Worm (Caenorhabditis elegans) whole organism, L4 larva: ENCODE results near the gene Y50E8A.6.
A peak's percentile ranks its signal among the peaks of the same experiment; 100 is the strongest.

ENCODE experiments used
- D1046.2 ChIP-seq: fragments of 200-800 bp; sonication (Bioruptor generic); IDR thresholded peaks from 2 replicates; pipeline ENCODE4 v1.3.6; 2022; ENCODE audit warnings: missing genetic modification characterization, missing compliant biosample characterization
- F10B5.3 ChIP-seq: sonication (generic microtip); optimal IDR thresholded peaks from 2 replicates; lab custom pipeline; 2016; ENCODE audit warnings: mild to moderate bottlenecking, missing genetic modification characterization, missing compliant biosample characterization
- F26F4.8 ChIP-seq: fragments of 200-800 bp; sonication (Bioruptor generic); conservative IDR thresholded peaks from 2 replicates; pipeline ENCODE4 v1.3.6; 2022; ENCODE audit warnings: missing genetic modification characterization, missing compliant biosample characterization
- F49E8.2 ChIP-seq: sonication (generic microtip); optimal IDR thresholded peaks from 2 replicates; lab custom pipeline; 2016; ENCODE audit warnings: missing compliant biosample characterization, mild to moderate bottlenecking, missing genetic modification characterization, borderline replicate concordance
- Y105C5A.15 ChIP-seq: fragments of 200-800 bp; sonication (Bioruptor generic); IDR thresholded peaks from 2 replicates; pipeline ENCODE4 v1.3.6; 2022; ENCODE audit warnings: missing genetic modification characterization, missing compliant biosample characterization
- Y48G9A.11 ChIP-seq: fragments of 200-800 bp; sonication (Bioruptor generic); IDR thresholded peaks from 2 replicates; pipeline ENCODE4 v1.3.6; 2022; ENCODE audit warnings: missing genetic modification reagents, missing genetic modification characterization, missing compliant biosample characterization
- Y75B8A.6 ChIP-seq: fragments of 200-800 bp; sonication (Bioruptor generic); IDR thresholded peaks from 2 replicates; pipeline ENCODE4 v1.3.6; 2022; ENCODE audit warnings: missing genetic modification reagents, missing genetic modification characterization, missing compliant biosample characterization
- aha-1 ChIP-seq: fragments of 150-350 bp; peaks from one replicate; lab custom pipeline; 2014; ENCODE audit warnings: missing biosample characterization, missing genetic modification characterization
- attf-4 ChIP-seq: sonication (generic microtip); optimal IDR thresholded peaks from 3 replicates; lab custom pipeline; 2017; ENCODE audit warnings: missing biosample characterization, missing genetic modification characterization
- ceh-32 ChIP-seq: sonication (generic microtip); optimal IDR thresholded peaks from 2 replicates; lab custom pipeline; 2016; ENCODE audit warnings: mild to moderate bottlenecking, missing genetic modification characterization, missing compliant biosample characterization; ENCODE audit not compliant: poor library complexity
- ceh-44 ChIP-seq: fragments of 200-800 bp; sonication (Bioruptor generic); IDR thresholded peaks from 2 replicates; pipeline ENCODE4 v1.3.6; 2022; ENCODE audit warnings: missing genetic modification reagents, missing genetic modification characterization, missing compliant biosample characterization
- ceh-62 ChIP-seq: sonication (generic microtip); optimal IDR thresholded peaks from 2 replicates; lab custom pipeline; 2017; ENCODE audit warnings: missing biosample characterization, missing genetic modification characterization
- daf-19 ChIP-seq: fragments of 200-800 bp; sonication (Bioruptor generic); conservative IDR thresholded peaks from 2 replicates; pipeline ENCODE4 v1.3.6; 2022; ENCODE audit warnings: missing genetic modification characterization, missing compliant biosample characterization
- dmd-9 ChIP-seq: fragments of 200-800 bp; sonication (Bioruptor generic); IDR thresholded peaks from 2 replicates; pipeline ENCODE4 v1.3.6; 2022; ENCODE audit warnings: missing genetic modification reagents, missing genetic modification characterization, missing compliant biosample characterization
- dpl-1 ChIP-seq: fragments of 150-350 bp; optimal IDR thresholded peaks from 2 replicates; lab custom pipeline; 2014; ENCODE audit warnings: missing biosample characterization, missing genetic modification reagents, missing genetic modification characterization
- duxl-1 ChIP-seq: sonication (generic microtip); optimal IDR thresholded peaks from 2 replicates; lab custom pipeline; 2016; ENCODE audit warnings: mild to moderate bottlenecking, missing genetic modification characterization, moderate library complexity, missing compliant biosample characterization; ENCODE audit not compliant: poor library complexity
- dve-1 ChIP-seq: sonication (generic microtip); optimal IDR thresholded peaks from 2 replicates; lab custom pipeline; 2017; ENCODE audit warnings: antibody characterized with exemption, mild to moderate bottlenecking, missing genetic modification characterization, missing compliant biosample characterization; ENCODE audit not compliant: insufficient read depth
- egl-27 ChIP-seq: sonication (generic microtip); optimal IDR thresholded peaks from 3 replicates; lab custom pipeline; 2017; ENCODE audit warnings: missing biosample characterization, missing genetic modification reagents, missing genetic modification characterization
- egl-43 ChIP-seq: fragments of 200-800 bp; sonication (Bioruptor generic); IDR thresholded peaks from 2 replicates; pipeline ENCODE4 v1.3.6; 2022; ENCODE audit warnings: missing genetic modification reagents, missing genetic modification characterization, missing compliant biosample characterization
- gei-8 ChIP-seq: fragments of 200-800 bp; sonication (Bioruptor generic); optimal IDR thresholded peaks from 2 replicates; lab custom pipeline; 2018; ENCODE audit warnings: mild to moderate bottlenecking, missing genetic modification characterization, missing compliant biosample characterization
- hif-1 ChIP-seq, 2 experiments: sonication (generic microtip); optimal IDR thresholded peaks; 2 replicates each; lab custom pipeline; 2016 to 2017; ENCODE audit warnings: missing compliant biosample characterization in 2 of 2, missing genetic modification characterization in 2 of 2, missing genetic modification reagents in 2 of 2, missing genotype in 2 of 2, mild to moderate bottlenecking in 1 of 2
- hlh-30 ChIP-seq: sonication (generic microtip); optimal IDR thresholded peaks from 2 replicates; lab custom pipeline; 2017; ENCODE audit warnings: antibody characterized with exemption, mild to moderate bottlenecking, missing genetic modification characterization, missing compliant biosample characterization; ENCODE audit not compliant: insufficient read depth
- hmg-1.1 ChIP-seq: fragments of 200-800 bp; sonication (Bioruptor generic); IDR thresholded peaks from 2 replicates; pipeline ENCODE4 v1.3.6; 2022; ENCODE audit warnings: missing genetic modification reagents, missing genetic modification characterization, missing compliant biosample characterization
- lin-13 ChIP-seq: fragments of 150-350 bp; optimal IDR thresholded peaks from 2 replicates; lab custom pipeline; 2014; ENCODE audit warnings: missing biosample characterization, missing genetic modification reagents, missing genetic modification characterization
- lin-38 ChIP-seq: fragments of 200-800 bp; sonication (Bioruptor generic); IDR thresholded peaks from 2 replicates; pipeline ENCODE4 v1.3.6; 2022; ENCODE audit warnings: missing genetic modification reagents, missing genetic modification characterization, missing compliant biosample characterization
- lin-39 ChIP-seq: fragments of 150-350 bp; optimal IDR thresholded peaks from 2 replicates; lab custom pipeline; 2014; ENCODE audit warnings: missing biosample characterization, missing genetic modification reagents, missing genetic modification characterization
- madf-5 ChIP-seq, 2 experiments: fragments of 200-800 bp; sonication (Bioruptor generic); IDR thresholded peaks; 2 replicates each; pipeline ENCODE4 v1.3.6; 2022; ENCODE audit warnings: missing compliant biosample characterization in 2 of 2, missing genetic modification characterization in 2 of 2
- mxl-2 ChIP-seq: fragments of 200-800 bp; sonication (Bioruptor generic); conservative IDR thresholded peaks from 2 replicates; pipeline ENCODE4 v1.3.6; 2022; ENCODE audit warnings: missing genetic modification reagents, missing genetic modification characterization, missing compliant biosample characterization
- nhr-102 ChIP-seq: sonication (generic microtip); optimal IDR thresholded peaks from 2 replicates; lab custom pipeline; 2016; ENCODE audit warnings: mild to moderate bottlenecking, missing genetic modification characterization, moderate library complexity, missing compliant biosample characterization
- nhr-11 ChIP-seq: fragments of 150-350 bp; optimal IDR thresholded peaks from 2 replicates; lab custom pipeline; 2014; ENCODE audit warnings: missing biosample characterization, missing genetic modification characterization
- nhr-111 ChIP-seq: fragments of 200-800 bp; sonication (Bioruptor generic); optimal IDR thresholded peaks from 2 replicates; lab custom pipeline; 2018; ENCODE audit warnings: mild to moderate bottlenecking, missing genetic modification characterization, missing compliant biosample characterization
- nhr-25 ChIP-seq: sonication (generic microtip); optimal IDR thresholded peaks from 2 replicates; lab custom pipeline; 2017; ENCODE audit warnings: missing genetic modification characterization, mild to moderate bottlenecking, missing compliant biosample characterization, antibody characterized with exemption, moderate library complexity, borderline replicate concordance; ENCODE audit not compliant: insufficient read depth
- nhr-41 ChIP-seq: fragments of 200-800 bp; sonication (Bioruptor generic); IDR thresholded peaks from 2 replicates; pipeline ENCODE4 v1.3.6; 2022; ENCODE audit warnings: missing genetic modification reagents, missing genetic modification characterization, missing compliant biosample characterization
- nhr-48 ChIP-seq: sonication (generic microtip); optimal IDR thresholded peaks from 2 replicates; lab custom pipeline; 2016; ENCODE audit warnings: mild to moderate bottlenecking, missing genetic modification characterization, missing compliant biosample characterization
- nhr-76 ChIP-seq: fragments of 150-350 bp; optimal IDR thresholded peaks from 2 replicates; lab custom pipeline; 2014; ENCODE audit warnings: missing biosample characterization, missing genetic modification characterization
- nhr-77 ChIP-seq: fragments of 150-350 bp; optimal IDR thresholded peaks from 2 replicates; lab custom pipeline; 2014; ENCODE audit warnings: missing biosample characterization, missing genetic modification characterization
- pha-4 ChIP-seq, 2 experiments: fragments of 150-350 bp in 1 of 2; fragments of 200-800 bp in 1 of 2; sonication (Bioruptor generic) in 1 of 2; IDR thresholded peaks in 1 of 2; optimal IDR thresholded peaks in 1 of 2; 2 replicates each; pipeline versions ENCODE4 v1.3.6 to Lab custom; 2014 to 2022; ENCODE audit warnings: missing genetic modification characterization in 2 of 2, missing genetic modification reagents in 2 of 2, missing biosample characterization in 1 of 2, missing compliant biosample characterization in 1 of 2
- php-3 ChIP-seq: fragments of 200-800 bp; sonication (Bioruptor generic); IDR thresholded peaks from 2 replicates; pipeline ENCODE4 v1.3.6; 2022; ENCODE audit warnings: missing genetic modification reagents, missing genetic modification characterization, missing compliant biosample characterization
- sdz-12 ChIP-seq: fragments of 200-800 bp; sonication (Bioruptor generic); optimal IDR thresholded peaks from 2 replicates; lab custom pipeline; 2018; ENCODE audit warnings: mild to moderate bottlenecking, missing genetic modification characterization, missing compliant biosample characterization
- spr-1 ChIP-seq: sonication (generic microtip); optimal IDR thresholded peaks from 2 replicates; lab custom pipeline; 2016; ENCODE audit warnings: mild to moderate bottlenecking, missing genetic modification characterization, missing compliant biosample characterization
- unc-62 ChIP-seq, 3 experiments: fragments of 150-350 bp in 1 of 3; sonication (generic microtip); optimal IDR thresholded peaks in 2 of 3; peaks in 1 of 3; 1 replicate in 1 of 3; 2 replicates in 2 of 3; lab custom pipeline; 2014 to 2017; ENCODE audit warnings: missing biosample characterization in 3 of 3, missing genetic modification characterization in 3 of 3, missing genetic modification reagents in 3 of 3, missing genotype in 1 of 3
- zfp-2 ChIP-seq: sonication (generic microtip); optimal IDR thresholded peaks from 2 replicates; lab custom pipeline; 2016; ENCODE audit warnings: mild to moderate bottlenecking, missing genetic modification characterization, missing compliant biosample characterization
- zip-2 ChIP-seq: fragments of 150-350 bp; optimal IDR thresholded peaks from 2 replicates; lab custom pipeline; 2014; ENCODE audit warnings: missing biosample characterization, missing genetic modification characterization
- ztf-7 ChIP-seq: fragments of 150-350 bp; optimal IDR thresholded peaks from 2 replicates; lab custom pipeline; 2014; ENCODE audit warnings: missing biosample characterization, missing genetic modification characterization

The Y50E8A.6 gene

DNA sequence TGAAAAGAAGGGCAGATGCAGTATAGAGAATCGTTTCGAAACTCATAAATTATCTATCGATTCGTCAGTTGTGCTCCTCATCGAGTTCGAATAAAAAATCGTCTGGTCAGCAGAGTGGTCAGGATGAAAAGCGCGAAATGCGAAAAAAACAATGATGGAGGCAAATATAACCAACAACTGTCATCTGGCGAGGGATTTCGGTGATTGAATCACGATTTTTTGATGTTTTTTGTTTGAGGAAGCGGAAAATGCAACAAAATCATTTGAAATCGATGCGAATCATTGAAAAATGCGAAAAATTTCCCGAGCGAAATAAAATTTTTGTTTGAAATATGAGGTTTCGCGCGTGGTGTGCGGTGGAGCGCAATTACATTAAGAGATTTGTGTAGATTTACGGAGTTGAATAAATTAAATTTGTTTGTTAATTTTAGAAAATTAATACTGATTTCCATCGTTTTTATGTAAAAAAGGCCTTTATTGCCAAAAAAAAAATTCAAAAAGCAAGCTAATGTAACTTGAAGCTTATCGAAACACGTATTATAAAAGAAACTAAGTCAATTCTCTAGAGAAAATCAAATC is 6.9 kb downstream of the Y50E8A.6 start, which contains the start of gene unc-61 (continued):
- no peak for TF ChIP-seq mxl-2 (GFP tag; lab: Robert Waterston, UW)
- TF ChIP-seq spr-1 (tag; lab: Kevin White, UChicago) = no peak
- no peak for TF ChIP-seq Y75B8A.6
- peak; percentile 89 for TF ChIP-seq aha-1
- TF ChIP-seq dve-1 (tag; lab: Kevin White, UChicago) = no peak
- TF ChIP-seq php-3 (GFP tag; lab: Robert Waterston, UW) = no peak
- TF ChIP-seq egl-43 (GFP tag; lab: Robert Waterston, UW) = no peak
- TF ChIP-seq ceh-44 (GFP tag; lab: Robert Waterston, UW) = no peak
- no peak for TF ChIP-seq lin-39
- TF ChIP-seq ztf-7 (tag; lab: Kevin White, UChicago) = no peak
- no peak for TF ChIP-seq daf-19
- TF ChIP-seq hmg-1.1 (GFP tag; lab: Robert Waterston, UW) = no peak
- no peak for TF ChIP-seq pha-4 (GFP tag; IDR thresholded peaks at IDR 0.05; lab: Robert Waterston, UW)
- TF ChIP-seq pha-4 (tag; optimal IDR thresholded peaks at IDR 0.05; lab: Kevin White, UChicago) = no peak
- no peak for TF ChIP-seq D1046.2 (GFP tag; lab: Robert Waterston, UW)
- TF ChIP-seq unc-62 (GFP tag; optimal IDR thresholded peaks at IDR 0.05 in 1 of 2; lab: Kevin White, UChicago) = no peak
- TF ChIP-seq unc-62 (tag; optimal IDR thresholded peaks at IDR 0.05; lab: Kevin White, UChicago) = no peak
- no peak for TF ChIP-seq nhr-111
- TF ChIP-seq zfp-2 (tag; lab: Kevin White, UChicago) = no peak
- TF ChIP-seq zip-2 (tag; lab: Kevin White, UChicago) = no peak
- TF ChIP-seq nhr-41 (GFP tag; lab: Robert Waterston, UW) = no peak
- no peak for TF ChIP-seq nhr-25
- TF ChIP-seq F49E8.2 (tag; lab: Kevin White, UChicago) = no peak
- peak; percentile 85; the same call in 1 of the 2 replicates for TF ChIP-seq lin-38 (GFP tag; lab: Robert Waterston, UW)
- no peak for TF ChIP-seq hif-1 (tag; optimal IDR thresholded peaks at IDR 0.05; lab: Kevin White, UChicago)

DNA sequence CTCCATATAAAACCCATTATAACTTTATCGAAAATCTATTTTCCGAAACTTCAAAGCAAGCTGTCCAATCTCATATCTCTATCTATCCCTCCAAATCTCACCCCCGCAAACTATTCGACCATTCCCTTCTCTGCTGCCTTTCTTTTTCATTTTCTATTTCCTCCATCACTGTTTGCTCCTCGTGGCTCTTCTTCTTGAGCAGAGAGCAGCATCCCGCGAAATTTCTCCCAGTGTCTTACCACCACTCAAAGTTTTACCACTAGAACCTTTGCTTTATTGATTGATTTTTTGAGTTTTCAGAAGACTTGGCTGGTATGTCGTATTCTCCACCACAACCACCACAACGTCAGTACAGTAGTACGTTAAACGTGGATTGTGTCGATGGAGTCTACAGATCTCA is 11.8 kb downstream of the Y50E8A.6 start, which contains the start of gene oig-3:
Gene oig-3 (plus strand): TSS at position 301 of the 400 bp plus-strand sequence.
- TF ChIP-seq Y105C5A.15 = no peak
- no peak for TF ChIP-seq mxl-2 (GFP tag; lab: Robert Waterston, UW)
- no peak for TF ChIP-seq lin-38 (GFP tag; lab: Robert Waterston, UW)
- TF ChIP-seq Y48G9A.11 (GFP tag; lab: Robert Waterston, UW) = no peak
- no peak for TF ChIP-seq F10B5.3 (tag; lab: Kevin White, UChicago)
- TF ChIP-seq ceh-44 (GFP tag; lab: Robert Waterston, UW) = no peak
- TF ChIP-seq madf-5 (GFP tag; IDR thresholded peaks at IDR 0.05; lab: Robert Waterston, UW) = no peak
- no peak for TF ChIP-seq php-3 (GFP tag; lab: Robert Waterston, UW)
- TF ChIP-seq hmg-1.1 (GFP tag; lab: Robert Waterston, UW) = no peak
- TF ChIP-seq nhr-76 (tag; lab: Kevin White, UChicago) = no peak
- no peak for TF ChIP-seq attf-4 (tag; lab: Kevin White, UChicago)
- TF ChIP-seq nhr-102 = no peak
- no peak for TF ChIP-seq gei-8

DNA sequence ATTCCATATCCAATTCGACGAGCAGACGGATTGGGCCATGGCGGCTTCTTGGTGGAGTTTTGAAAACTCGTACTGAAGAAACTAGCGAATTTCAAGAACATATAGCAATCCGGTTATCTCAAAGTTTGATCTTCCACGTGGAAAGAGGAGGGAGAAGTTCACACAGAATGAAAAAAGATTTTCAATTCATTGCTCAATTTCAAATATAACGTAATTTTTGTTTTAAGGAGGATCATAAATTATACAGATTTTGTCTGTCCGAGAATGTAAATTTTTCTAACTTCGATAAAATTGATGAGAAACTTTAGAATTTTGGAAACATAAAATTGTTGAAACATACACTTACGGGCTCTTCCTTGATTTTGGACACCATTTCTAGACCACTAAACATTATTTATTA is 12.4 kb downstream of the Y50E8A.6 start, which contains the start of gene Y50E8A.2:
Gene Y50E8A.2 (minus strand): TSS at position 101 of the 400 bp plus-strand sequence.
- TF ChIP-seq hlh-30 (no peak), dpl-1 (GFP tag; lab: Kevin White, UChicago) (no peak), hmg-1.1 (GFP tag; lab: Robert Waterston, UW) (no peak), ceh-32 (tag; lab: Kevin White, UChicago) (no peak), lin-13 (GFP tag; lab: Kevin White, UChicago) (no peak), dmd-9 (no peak), duxl-1 (no peak), egl-27 (tag; lab: Kevin White, UChicago) (no peak), dve-1 (tag; lab: Kevin White, UChicago) (no peak), zip-2 (tag; lab: Kevin White, UChicago) (no peak), nhr-11 (tag; lab: Kevin White, UChicago) (no peak), nhr-48 (tag; lab: Kevin White, UChicago) (no peak), ceh-62 (tag; lab: Kevin White, UChicago) (no peak), nhr-77 (no peak), nhr-76 (tag; lab: Kevin White, UChicago) (no peak), sdz-12 (no peak), F26F4.8 (no peak)
